Fruit fly (Drosophila melanogaster) whole organism, wandering third instar larva: ENCODE measurements around the gene aspr.
"Not testable (repeated sequence)": the region's sequence is repeated elsewhere in the genome, so short reads cannot be mapped to it uniquely, and the experiment has no call there.

Experiments used
- Abd-B ChIP-seq: fragments of >200 bp; optimal IDR thresholded peaks from 2 replicates; lab custom pipeline; 2017; ENCODE audit warnings: missing biosample characterization, missing genetic modification characterization
- CG32264 ChIP-seq: fragments of 200-800 bp; sonication (Bioruptor generic); optimal IDR thresholded peaks from 2 replicates; lab custom pipeline; 2016; ENCODE audit warnings: missing biosample characterization, missing genetic modification characterization
- CG9705 ChIP-seq: fragments of 200-800 bp; sonication (Bioruptor generic); optimal IDR thresholded peaks from 2 replicates; lab custom pipeline; 2018; ENCODE audit warnings: missing biosample characterization, mild to moderate bottlenecking, missing genetic modification characterization
- CrebA ChIP-seq: fragments of 200-800 bp; sonication (Bioruptor generic); optimal IDR thresholded peaks from 2 replicates; lab custom pipeline; 2016; ENCODE audit warnings: missing biosample characterization, mild to moderate bottlenecking, missing genetic modification characterization, borderline replicate concordance
- Dfd ChIP-seq: fragments of >200 bp; optimal IDR thresholded peaks from 2 replicates; lab custom pipeline; 2017; ENCODE audit warnings: missing biosample characterization, missing genetic modification characterization
- Dif ChIP-seq: fragments of 200-275, 200-300 bp; sonication (Bioruptor generic); optimal IDR thresholded peaks from 2 replicates; lab custom pipeline; 2018; ENCODE audit warnings: missing biosample characterization, missing genetic modification characterization; ENCODE audit not compliant: partially characterized antibody
- GATAd ChIP-seq: sonication (Bioruptor generic); optimal IDR thresholded peaks from 2 replicates; lab custom pipeline; 2016; ENCODE audit warnings: missing biosample characterization, missing genetic modification characterization
- HLH106 ChIP-seq: fragments of 200-800 bp; optimal IDR thresholded peaks from 3 replicates; lab custom pipeline; 2019; ENCODE audit warnings: missing biosample characterization, mild to moderate bottlenecking, missing genetic modification characterization, moderate library complexity
- Hnf4 ChIP-seq: fragments of 200-800 bp; sonication (Bioruptor generic); optimal IDR thresholded peaks from 2 replicates; lab custom pipeline; 2016; ENCODE audit warnings: missing biosample characterization, mild to moderate bottlenecking, missing genetic modification characterization
- Jra ChIP-seq: sonication (Bioruptor generic); optimal IDR thresholded peaks from 2 replicates; lab custom pipeline; 2016; ENCODE audit warnings: missing biosample characterization, missing genetic modification characterization
- Mio ChIP-seq: sonication (Bioruptor generic); optimal IDR thresholded peaks from 2 replicates; lab custom pipeline; 2016; ENCODE audit warnings: missing biosample characterization, missing genetic modification characterization
- Myc ChIP-seq: fragments of >200 bp; optimal IDR thresholded peaks from 2 replicates; lab custom pipeline; 2017
- N ChIP-seq: fragments of >200 bp; optimal IDR thresholded peaks from 2 replicates; lab custom pipeline; 2018; ENCODE audit warnings: missing biosample characterization, missing external identifiers, missing genetic modification characterization
- OdsH ChIP-seq: fragments of 200-800 bp; sonication (Bioruptor generic); optimal IDR thresholded peaks from 2 replicates; lab custom pipeline; 2016; ENCODE audit warnings: missing biosample characterization, mild to moderate bottlenecking, missing genetic modification characterization
- Rel ChIP-seq, 2 experiments: fragments of 200-800 bp; sonication (Bioruptor generic) in 1 of 2; optimal IDR thresholded peaks; 2 replicates in 1 of 2; 3 replicates in 1 of 2; lab custom pipeline; 2016 to 2019; ENCODE audit warnings: mild to moderate bottlenecking in 2 of 2, missing biosample characterization in 2 of 2, missing genetic modification characterization in 2 of 2, moderate library complexity in 1 of 2
- Sp1 ChIP-seq: fragments of 200-800 bp; sonication (Bioruptor generic); optimal IDR thresholded peaks from 3 replicates; lab custom pipeline; 2019; ENCODE audit warnings: missing biosample characterization, mild to moderate bottlenecking, missing genetic modification characterization, moderate library complexity
- Vsx2 ChIP-seq: fragments of 200-300, 225-300 bp; sonication (Bioruptor generic); optimal IDR thresholded peaks from 2 replicates; lab custom pipeline; 2018; ENCODE audit warnings: missing biosample characterization, missing genetic modification characterization; ENCODE audit not compliant: partially characterized antibody
- br ChIP-seq: fragments of 200-800 bp; sonication (Bioruptor generic); optimal IDR thresholded peaks from 2 replicates; lab custom pipeline; 2016; ENCODE audit warnings: missing biosample characterization, missing genetic modification characterization
- brk ChIP-seq: fragments of 200-800 bp; sonication (Bioruptor generic); optimal IDR thresholded peaks from 2 replicates; lab custom pipeline; 2016; ENCODE audit warnings: missing biosample characterization, mild to moderate bottlenecking, missing genetic modification characterization
- dl ChIP-seq, 2 experiments: fragments of 175-275, 200-275 bp in 1 of 2; fragments of 200-275 bp in 1 of 2; sonication (Bioruptor generic); optimal IDR thresholded peaks; lab custom pipeline; 2018; ENCODE audit warnings: mild to moderate bottlenecking in 2 of 2, missing biosample characterization in 2 of 2, missing genetic modification characterization in 2 of 2, moderate library complexity in 2 of 2; ENCODE audit not compliant: partially characterized antibody in 2 of 2, insufficient read depth in 1 of 2
- dmrt93B ChIP-seq: fragments of 200-800 bp; sonication (Bioruptor generic); optimal IDR thresholded peaks from 2 replicates; lab custom pipeline; 2018; ENCODE audit warnings: missing biosample characterization, mild to moderate bottlenecking, missing genetic modification characterization
- dsf ChIP-seq: sonication (Bioruptor generic); optimal IDR thresholded peaks from 2 replicates; lab custom pipeline; 2016; ENCODE audit warnings: missing biosample characterization, missing genetic modification characterization, borderline replicate concordance
- ey ChIP-seq: fragments of 200-800 bp; sonication (Bioruptor generic); optimal IDR thresholded peaks from 2 replicates; lab custom pipeline; 2016; ENCODE audit warnings: missing biosample characterization, missing genetic modification characterization
- fru ChIP-seq: fragments of 200-800 bp; sonication (Bioruptor generic); optimal IDR thresholded peaks from 3 replicates; lab custom pipeline; 2016; ENCODE audit warnings: missing biosample characterization, mild to moderate bottlenecking, missing genetic modification characterization
- h ChIP-seq: fragments of 200-800 bp; sonication (Bioruptor generic); optimal IDR thresholded peaks from 3 replicates; lab custom pipeline; 2016; ENCODE audit warnings: missing biosample characterization, mild to moderate bottlenecking, missing genetic modification characterization
- jim ChIP-seq: fragments of 175-275, 200-325 bp; sonication (Bioruptor generic); optimal IDR thresholded peaks from 2 replicates; lab custom pipeline; 2016; ENCODE audit warnings: missing biosample characterization, mild to moderate bottlenecking, missing genetic modification characterization
- lola ChIP-seq: fragments of >200 bp; optimal IDR thresholded peaks from 2 replicates; lab custom pipeline; 2017; ENCODE audit warnings: missing biosample characterization, missing genetic modification characterization
- pan ChIP-seq: fragments of >200 bp; optimal IDR thresholded peaks from 2 replicates; lab custom pipeline; 2017
- psq ChIP-seq: fragments of 200-800 bp; sonication (Bioruptor generic); optimal IDR thresholded peaks from 3 replicates; lab custom pipeline; 2017; ENCODE audit warnings: missing biosample characterization, mild to moderate bottlenecking, missing genetic modification characterization, moderate library complexity
- sage ChIP-seq: fragments of 200-800 bp; sonication (Bioruptor generic); optimal IDR thresholded peaks from 2 replicates; lab custom pipeline; 2016; ENCODE audit warnings: missing biosample characterization, mild to moderate bottlenecking, missing genetic modification characterization
- sv ChIP-seq: fragments of 200-800 bp; sonication (Bioruptor generic); optimal IDR thresholded peaks from 3 replicates; lab custom pipeline; 2016; ENCODE audit warnings: missing biosample characterization, missing genetic modification characterization
- usp ChIP-seq: fragments of >200 bp; optimal IDR thresholded peaks from 2 replicates; lab custom pipeline; 2017; ENCODE audit warnings: missing biosample characterization, missing genetic modification characterization
- woc ChIP-seq: sonication (Bioruptor generic); optimal IDR thresholded peaks from 2 replicates; lab custom pipeline; 2016; ENCODE audit warnings: missing biosample characterization, mild to moderate bottlenecking, missing genetic modification characterization

aspr gene

DNA sequence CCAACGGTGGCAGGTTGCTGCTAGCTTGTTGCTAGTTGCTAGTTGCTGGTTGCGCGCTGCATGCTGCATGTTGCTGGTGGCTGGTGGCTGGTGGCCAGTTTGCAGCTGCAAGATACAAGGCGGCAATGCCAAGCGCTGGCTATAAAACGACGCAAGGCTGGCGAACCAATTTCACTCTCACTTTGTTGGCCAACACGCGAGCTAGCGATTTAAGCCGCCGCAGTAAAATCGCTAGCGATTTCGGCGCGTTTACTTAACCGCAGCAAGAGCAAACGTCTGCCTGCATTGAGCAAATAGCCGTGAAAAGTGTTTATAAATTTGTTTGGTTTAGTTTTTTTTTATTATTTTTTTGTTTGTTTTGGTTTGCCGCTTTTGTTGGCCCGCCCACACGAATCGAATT, 14.5 kb upstream of the aspr start, which contains the start of gene CG15322:
CG15322 (plus strand) TSS at position 148 of the 400 bp plus-strand sequence.
- no peak for TF ChIP-seq N (GFP tag; lab: Kevin White, UChicago)
- TF ChIP-seq HLH106, result no peak
- TF ChIP-seq Jra (GFP tag; lab: Kevin White, UChicago), result no peak
- no peak for TF ChIP-seq dmrt93B (GFP tag; lab: Kevin White, UChicago)
- no peak for TF ChIP-seq Sp1
- no peak for TF ChIP-seq brk (GFP tag; lab: Kevin White, UChicago)
- TF ChIP-seq OdsH (GFP tag; lab: Kevin White, UChicago), result no peak
- TF ChIP-seq pan (lab: Kevin White, UChicago), result no peak
- no peak for TF ChIP-seq GATAd (GFP tag; lab: Kevin White, UChicago)
- no peak for TF ChIP-seq CG32264 (GFP tag; lab: Kevin White, UChicago)

DNA sequence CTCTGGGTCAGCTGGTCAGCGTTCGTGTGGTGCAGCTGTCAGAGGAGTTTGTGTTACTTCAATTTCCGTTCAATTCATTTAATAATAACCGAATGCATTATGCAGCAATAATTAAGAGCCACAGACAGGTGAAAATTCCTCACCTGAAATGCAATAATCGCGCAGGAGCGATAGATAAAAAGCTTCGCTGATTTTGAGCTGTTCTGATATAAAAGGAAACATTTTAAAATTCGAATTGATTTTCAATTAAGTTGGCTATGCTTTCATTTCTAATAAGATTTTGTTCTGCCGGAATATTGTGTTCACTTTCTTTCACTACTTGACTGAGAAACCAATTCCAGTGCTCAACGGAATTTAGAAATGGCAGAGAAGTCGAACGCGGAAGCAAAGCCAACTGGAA, 8.4 kb upstream of the aspr start, which contains the start of gene CG42583:
CG42583 (plus strand) TSS at position 301 of the 400 bp plus-strand sequence.
- TF ChIP-seq pan (lab: Kevin White, UChicago) (no peak), ey (GFP tag; lab: Kevin White, UChicago) (no peak), CrebA (GFP tag; lab: Kevin White, UChicago) (no peak), Myc (lab: Kevin White, UChicago) (no peak), dmrt93B (GFP tag; lab: Kevin White, UChicago) (no peak), Dif (no peak), usp (GFP tag; lab: Kevin White, UChicago) (no peak), br (no peak), Rel (GFP tag; optimal IDR thresholded peaks at IDR 0.05; lab: Kevin White, UChicago) (no peak), Rel (tag; optimal IDR thresholded peaks at IDR 0.05; lab: Kevin White, UChicago) (no peak), psq (GFP tag; lab: Kevin White, UChicago) (no peak), jim (GFP tag; lab: Kevin White, UChicago) (no peak), sage (GFP tag; lab: Kevin White, UChicago) (no peak), GATAd (GFP tag; lab: Kevin White, UChicago) (no peak), Vsx2 (no peak), HLH106 (no peak), dl (GFP tag; optimal IDR thresholded peaks at IDR 0.05; lab: Kevin White, UChicago; ENCODE audit: insufficient read depth in 1 of 2, partially characterized antibody in 2 of 2) (no peak), woc (no peak), Dfd (GFP tag; lab: Kevin White, UChicago) (no peak)

dm6 chrX:20140710-20141109, 7.2 kb upstream of the aspr start, which contains the start of gene CG34332:
TSS of gene CG34332 (plus strand) at chrX:20141010.
- TF ChIP-seq jim (GFP tag; lab: Kevin White, UChicago), result no peak
- no peak for TF ChIP-seq fru (GFP tag; lab: Kevin White, UChicago)

DNA sequence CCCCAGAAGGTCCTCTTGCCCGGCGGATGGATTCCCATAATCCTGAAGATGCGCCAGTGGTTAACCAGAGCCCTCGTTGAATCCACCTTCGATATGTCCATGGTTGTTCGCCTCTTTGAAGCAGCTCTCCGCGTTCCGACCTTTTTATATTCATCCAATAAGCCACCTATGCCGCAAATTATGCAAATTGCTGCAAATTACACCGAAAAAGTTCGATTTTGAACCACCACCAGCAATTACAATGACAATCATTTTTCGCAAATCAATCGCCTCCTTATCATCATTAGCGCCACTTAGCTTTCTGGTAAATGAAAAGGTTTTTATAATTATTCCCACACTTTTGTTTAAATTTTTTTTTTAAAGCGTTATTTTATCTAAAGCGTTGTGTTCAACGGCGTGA, 4.8 kb upstream of the aspr start, which contains the start of gene Or19a:
Or19a (minus strand) TSS at position 101 of the 400 bp plus-strand sequence.
- TF ChIP-seq sv, GATAd, CG32264 (GFP tag; lab: Kevin White, UChicago): not testable (repeated sequence)

DNA sequence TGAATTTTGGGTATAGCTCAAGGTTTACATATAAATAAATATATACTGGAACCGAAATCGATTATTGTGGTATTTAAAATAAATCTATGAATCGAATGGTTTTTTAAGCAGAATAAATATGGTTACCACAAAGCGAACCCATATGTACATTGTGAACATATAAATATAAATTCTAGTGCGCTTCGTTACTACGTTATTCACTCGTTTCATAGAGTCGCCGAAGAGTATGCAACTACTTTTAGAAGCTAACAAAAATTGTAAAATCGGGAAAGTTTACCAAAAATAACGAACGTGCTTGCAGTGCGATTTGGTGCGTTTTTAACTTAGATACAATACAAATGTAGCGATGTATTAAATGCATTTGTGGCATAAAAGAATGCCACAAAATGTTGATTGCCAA, 8.0 kb downstream of the aspr start:
- no peak for TF ChIP-seq h
- no peak for TF ChIP-seq Dif
- TF ChIP-seq Jra (GFP tag; lab: Kevin White, UChicago), result no peak
- TF ChIP-seq sage (GFP tag; lab: Kevin White, UChicago), result no peak
- no peak for TF ChIP-seq dmrt93B (GFP tag; lab: Kevin White, UChicago)
- no peak for TF ChIP-seq CG32264 (GFP tag; lab: Kevin White, UChicago)
- no peak for TF ChIP-seq usp (GFP tag; lab: Kevin White, UChicago)
- no peak for TF ChIP-seq fru (GFP tag; lab: Kevin White, UChicago)
- TF ChIP-seq jim (GFP tag; lab: Kevin White, UChicago), result no peak
- TF ChIP-seq psq (GFP tag; lab: Kevin White, UChicago), result no peak
- no peak for TF ChIP-seq br
- no peak for TF ChIP-seq Hnf4 (GFP tag; lab: Kevin White, UChicago)

DNA sequence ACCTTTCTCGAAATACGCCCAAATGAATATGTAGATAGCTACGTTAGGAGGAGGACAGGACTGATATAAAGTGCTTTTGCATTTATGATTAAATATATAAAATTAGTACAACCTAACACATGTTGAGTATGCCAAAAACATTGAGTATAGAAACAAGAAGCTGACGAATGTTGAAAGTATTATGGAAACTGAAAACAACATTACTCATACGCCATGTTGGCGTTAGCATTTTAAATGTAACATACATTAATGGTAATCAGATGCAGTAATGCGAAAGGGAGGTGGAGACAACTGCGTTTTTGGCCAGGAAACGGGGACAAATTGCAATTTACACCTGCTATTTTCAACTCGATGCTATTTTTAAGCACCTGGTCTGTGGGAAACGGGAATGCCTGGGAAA, 10.6 kb downstream of the aspr start:
- TF ChIP-seq Vsx2 (no peak), N (GFP tag; lab: Kevin White, UChicago) (no peak), lola (no peak), jim (GFP tag; lab: Kevin White, UChicago) (no peak), woc (no peak), sv (GFP tag; lab: Kevin White, UChicago) (no peak), ey (GFP tag; lab: Kevin White, UChicago) (no peak), Abd-B (GFP tag; lab: Kevin White, UChicago) (no peak), Mio (GFP tag; lab: Kevin White, UChicago) (no peak), dsf (GFP tag; lab: Kevin White, UChicago) (no peak), CG9705 (GFP tag; lab: Kevin White, UChicago) (no peak), sage (GFP tag; lab: Kevin White, UChicago) (no peak)
